Fruit fly (Drosophila melanogaster): ENCODE results near the gene CG4822.

The CG4822 gene

DNA sequence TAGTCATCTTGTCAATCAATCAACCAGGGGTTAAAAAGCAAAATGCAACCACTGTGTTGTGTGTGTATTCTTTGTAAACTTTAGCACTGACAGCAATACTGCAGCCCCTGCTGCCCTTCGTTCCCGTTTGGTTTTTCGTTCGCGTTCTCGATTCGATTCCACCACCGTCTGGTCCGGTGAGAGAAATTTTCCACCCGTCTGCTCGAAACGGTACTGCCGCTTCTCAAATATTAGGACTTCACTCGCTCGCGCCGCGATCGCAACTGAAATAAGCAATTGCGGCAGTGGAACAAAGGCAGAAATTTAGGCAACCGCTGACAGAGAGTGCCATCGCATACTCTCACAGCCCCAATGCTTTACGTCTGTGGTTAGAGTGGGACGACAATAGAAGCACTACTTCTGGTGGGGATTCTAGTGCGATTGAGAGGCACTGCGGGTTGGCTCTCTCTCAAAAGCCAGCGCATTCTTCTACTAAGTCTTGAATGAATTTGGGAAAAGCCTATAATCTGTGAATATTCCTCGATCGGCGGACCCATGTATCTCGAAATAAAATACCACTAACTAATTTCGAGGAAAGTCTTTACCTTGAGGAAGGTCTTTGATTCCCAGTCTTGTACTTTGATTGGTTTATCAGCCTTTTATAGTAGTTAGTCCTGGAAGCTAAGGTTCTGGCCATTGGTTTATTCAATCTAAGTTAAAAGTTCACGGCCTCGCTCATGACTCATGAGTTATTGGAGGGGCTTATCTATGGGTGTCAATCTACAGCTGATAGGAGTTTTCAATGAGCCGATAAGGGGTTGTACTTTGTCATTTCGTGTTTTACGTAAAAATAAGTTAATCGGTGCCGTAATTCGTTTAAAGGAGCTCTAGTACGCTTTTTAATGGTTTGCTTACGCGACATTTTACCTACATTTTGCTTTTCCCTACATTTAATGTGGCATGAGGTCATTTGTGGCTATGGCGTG lies 7.7 kb upstream of the CG4822 start:
- TF ChIP-seq psq (GFP tag; optimal IDR thresholded peaks at IDR 0.05) (peak; percentile 19), HLH106 (tag; optimal IDR thresholded peaks at IDR 0.05) (peak; percentile 39), woc (GFP tag; optimal IDR thresholded peaks at IDR 0.05) (no peak), GATAd (GFP tag; optimal IDR thresholded peaks at IDR 0.05) (no peak), Hr78 (GFP tag; optimal IDR thresholded peaks at IDR 0.05) (no peak), Dfd (GFP tag; optimal IDR thresholded peaks at IDR 0.05) (no peak), Abd-B (GFP tag; optimal IDR thresholded peaks at IDR 0.05) (no peak), sage (GFP tag; optimal IDR thresholded peaks at IDR 0.05) (no peak), Vsx2 (GFP tag; optimal IDR thresholded peaks at IDR 0.05; ENCODE audit: partially characterized antibody) (peak; percentile 95), CrebA (GFP tag; optimal IDR thresholded peaks at IDR 0.05; ENCODE audit: borderline replicate concordance) (no peak), Hnf4 (GFP tag; optimal IDR thresholded peaks at IDR 0.05) (peak; percentile 90), Hr83 (GFP tag; optimal IDR thresholded peaks at IDR 0.05; ENCODE audit: poor library complexity, severe bottlenecking) (peak; percentile 94), Rel (GFP tag; optimal IDR thresholded peaks at IDR 0.05) (peak; percentile 45), Rel (tag; optimal IDR thresholded peaks at IDR 0.05) (peak; percentile 78), dsf (GFP tag; optimal IDR thresholded peaks at IDR 0.05; ENCODE audit: borderline replicate concordance) (no peak), OdsH (GFP tag; optimal IDR thresholded peaks at IDR 0.05) (peak; percentile 51), rgr (GFP tag; optimal IDR thresholded peaks at IDR 0.05) (peak; percentile 72), h (GFP tag; optimal IDR thresholded peaks at IDR 0.05) (peak; percentile 88), CG9705 (GFP tag; optimal IDR thresholded peaks at IDR 0.05) (no peak), dl (GFP tag; optimal IDR thresholded peaks at IDR 0.05; ENCODE audit: insufficient read depth in 1 of 2, partially characterized antibody in 2 of 2) (peak; percentile 46 to 92), Sp1 (GFP tag; optimal IDR thresholded peaks at IDR 0.05) (peak; percentile 71), dmrt93B (GFP tag; optimal IDR thresholded peaks at IDR 0.05) (no peak), pan (optimal IDR thresholded peaks at IDR 0.05) (no peak), Dif (GFP tag; optimal IDR thresholded peaks at IDR 0.05; ENCODE audit: partially characterized antibody) (peak; percentile 97), foxo (GFP tag; optimal IDR thresholded peaks at IDR 0.05) (peak; percentile 50), sv (GFP tag; optimal IDR thresholded peaks at IDR 0.05) (no peak), brk (GFP tag; optimal IDR thresholded peaks at IDR 0.05) (peak; percentile 58), Mio (GFP tag; optimal IDR thresholded peaks at IDR 0.05) (no peak), fru (GFP tag; optimal IDR thresholded peaks at IDR 0.05) (peak; percentile 69), Myc (optimal IDR thresholded peaks at IDR 0.05) (no peak), br (GFP tag; optimal IDR thresholded peaks at IDR 0.05) (peak; percentile 77), Jra (GFP tag; optimal IDR thresholded peaks at IDR 0.05) (peak; percentile 87), lola (GFP tag; optimal IDR thresholded peaks at IDR 0.05) (no peak), tai (GFP tag; optimal IDR thresholded peaks at IDR 0.05) (peak; percentile 42), N (GFP tag; optimal IDR thresholded peaks at IDR 0.05) (no peak), usp (GFP tag; optimal IDR thresholded peaks at IDR 0.05) (no peak), ey (GFP tag; optimal IDR thresholded peaks at IDR 0.05) (peak; percentile 10), CG32264 (GFP tag; optimal IDR thresholded peaks at IDR 0.05) (peak; percentile 24), jim (GFP tag; optimal IDR thresholded peaks at IDR 0.05) (peak; percentile 53)

DNA sequence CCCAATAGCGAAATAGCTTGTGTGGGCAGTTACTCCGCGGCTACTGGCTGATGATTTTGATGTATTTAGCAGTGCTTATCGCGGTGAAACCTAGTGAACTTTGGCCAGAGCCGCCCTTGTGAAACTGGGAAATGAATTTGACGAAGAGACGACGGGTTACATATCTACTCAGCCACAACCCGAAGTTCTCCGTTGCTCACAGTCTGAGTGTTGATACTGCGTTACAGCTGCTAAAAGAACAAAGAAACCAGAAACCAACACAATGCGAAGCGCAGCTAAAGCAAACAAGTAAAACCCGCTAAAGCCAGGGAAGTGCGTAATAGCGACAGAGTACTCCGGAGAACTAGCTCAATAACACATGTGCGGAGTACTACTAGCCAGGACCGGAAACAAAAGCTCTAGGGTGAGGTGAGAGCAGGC lies 6.8 kb upstream of the CG4822 start:
- TF ChIP-seq Dfd (GFP tag; optimal IDR thresholded peaks at IDR 0.05), result no peak
- TF ChIP-seq Hr83 (GFP tag; optimal IDR thresholded peaks at IDR 0.05; ENCODE audit: poor library complexity, severe bottlenecking), result peak; percentile 67
- peak; percentile 16 for TF ChIP-seq h (GFP tag; optimal IDR thresholded peaks at IDR 0.05)
- TF ChIP-seq Hr78 (GFP tag; optimal IDR thresholded peaks at IDR 0.05), result no peak
- TF ChIP-seq rgr (GFP tag; optimal IDR thresholded peaks at IDR 0.05), result peak; percentile 5
- peak; percentile 13 for TF ChIP-seq br (GFP tag; optimal IDR thresholded peaks at IDR 0.05)
- peak; percentile 17 for TF ChIP-seq OdsH (GFP tag; optimal IDR thresholded peaks at IDR 0.05)
- TF ChIP-seq fru (GFP tag; optimal IDR thresholded peaks at IDR 0.05), result no peak
- no peak for TF ChIP-seq CrebA (GFP tag; optimal IDR thresholded peaks at IDR 0.05; ENCODE audit: borderline replicate concordance)

All from whole organism, wandering third instar larva.